Worm (Caenorhabditis elegans) whole organism, L2 larva: ENCODE measurements around the gene R11D1.1.

Experiments
- R02D3.7 ChIP-seq: fragments of 150-350 bp; optimal IDR thresholded peaks from 2 replicates; lab custom pipeline; 2014; ENCODE audit warnings: missing biosample characterization, missing genetic modification characterization
- ama-1 ChIP-seq: fragments of 150-350 bp; optimal IDR thresholded peaks from 2 replicates; lab custom pipeline; 2018; ENCODE audit warnings: inconsistent platforms
- ceh-82 ChIP-seq: fragments of 150-350 bp; optimal IDR thresholded peaks from 2 replicates; lab custom pipeline; 2014; ENCODE audit warnings: missing biosample characterization, missing genetic modification characterization
- dmd-4 ChIP-seq: sonication (generic microtip); optimal IDR thresholded peaks from 2 replicates; lab custom pipeline; 2017; ENCODE audit warnings: missing biosample characterization, missing genetic modification characterization
- nhr-23 ChIP-seq: fragments of 150-350 bp; optimal IDR thresholded peaks from 2 replicates; lab custom pipeline; 2014; ENCODE audit warnings: missing biosample characterization, missing genetic modification reagents, missing genetic modification characterization
- nhr-6 ChIP-seq: fragments of 150-350 bp; optimal IDR thresholded peaks from 2 replicates; lab custom pipeline; 2014; ENCODE audit warnings: missing biosample characterization, missing genetic modification characterization
- nhr-77 ChIP-seq: fragments of 150-350 bp; optimal IDR thresholded peaks from 2 replicates; lab custom pipeline; 2014; ENCODE audit warnings: missing biosample characterization, missing genetic modification characterization
- sma-9 ChIP-seq, 2 experiments: fragments of 150-350 bp in 1 of 2; sonication (generic microtip) in 1 of 2; optimal IDR thresholded peaks; 2 replicates each; lab custom pipeline; 2014 to 2016; ENCODE audit warnings: missing genetic modification characterization in 2 of 2, mild to moderate bottlenecking in 1 of 2, missing biosample characterization in 1 of 2, missing compliant biosample characterization in 1 of 2, missing genetic modification reagents in 1 of 2, moderate library complexity in 1 of 2
- snpc-4 ChIP-seq: fragments of 150-350 bp; optimal IDR thresholded peaks from 2 replicates; lab custom pipeline; 2014; ENCODE audit warnings: missing biosample characterization, missing genetic modification characterization
- unc-62 ChIP-seq: fragments of 150-350 bp; optimal IDR thresholded peaks from 2 replicates; lab custom pipeline; 2014; ENCODE audit warnings: missing biosample characterization, missing genetic modification reagents, missing genetic modification characterization
- ztf-11 ChIP-seq: sonication (generic microtip); optimal IDR thresholded peaks from 2 replicates; lab custom pipeline; 2017; ENCODE audit warnings: missing biosample characterization, missing genetic modification characterization
- ztf-4 ChIP-seq: fragments of 150-350 bp; optimal IDR thresholded peaks from 2 replicates; lab custom pipeline; 2014; ENCODE audit warnings: missing biosample characterization, missing genetic modification characterization

DNA sequence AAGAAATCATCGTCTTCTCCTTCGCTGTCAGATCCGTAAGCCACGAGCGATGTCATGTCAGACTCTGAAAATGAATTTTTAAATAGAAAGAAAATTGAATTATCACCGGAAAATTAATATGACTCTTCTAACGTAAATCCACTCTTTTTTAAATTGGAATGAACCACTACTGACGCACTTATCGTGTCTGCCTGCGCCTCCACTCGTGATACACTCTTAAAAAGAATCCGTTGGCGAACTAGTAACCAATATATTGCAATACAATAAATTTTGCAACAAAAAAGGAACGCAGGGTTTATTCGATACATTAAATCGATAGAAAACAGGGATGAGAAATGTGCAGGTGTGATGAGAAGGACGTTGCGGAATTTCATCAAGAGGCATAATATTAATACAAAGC is 44.8 kb upstream of the R11D1.1 start, which contains the start of gene ccch-3:
- TF ChIP-seq ztf-4 (tag; lab: Kevin White, UChicago) (peak; percentile 1), ztf-11 (no peak), nhr-77 (tag; lab: Kevin White, UChicago) (no peak), nhr-23 (tag; lab: Kevin White, UChicago) (no peak), nhr-6 (tag; lab: Kevin White, UChicago) (no peak), R02D3.7 (tag; lab: Kevin White, UChicago) (no peak), unc-62 (GFP tag; lab: Kevin White, UChicago) (no peak), snpc-4 (tag; lab: Kevin White, UChicago) (peak; percentile 51), sma-9 (GFP tag; optimal IDR thresholded peaks at IDR 0.05; lab: Kevin White, UChicago) (peak; percentile 85), sma-9 (tag; optimal IDR thresholded peaks at IDR 0.05; lab: Kevin White, UChicago) (no peak), ceh-82 (tag; lab: Kevin White, UChicago) (no peak), dmd-4 (tag; lab: Kevin White, UChicago) (no peak), ama-1 (lab: Kevin White, UChicago) (no peak)
